Fruit fly (Drosophila melanogaster) whole organism, embryonic: ENCODE results near the gene Idh3b.
A peak's percentile ranks its signal among the peaks of the same experiment; 100 is the strongest.

Experiments used
- Bdp1 ChIP-seq: fragments of 200-800 bp; sonication (Bioruptor generic); optimal IDR thresholded peaks from 3 replicates; lab custom pipeline; 2016; ENCODE audit warnings: missing biosample characterization, missing genetic modification characterization
- Bgb ChIP-seq: fragments of 200-800 bp; sonication (Bioruptor generic); IDR thresholded peaks from 2 replicates; pipeline ENCODE4 v1.3.6; 2022; ENCODE audit warnings: missing biosample characterization, missing genetic modification characterization; ENCODE audit not compliant: partially characterized antibody
- CG10209 ChIP-seq: fragments of 200-800 bp; sonication (Bioruptor generic); optimal IDR thresholded peaks from 3 replicates; lab custom pipeline; 2017; ENCODE audit warnings: missing biosample characterization, mild to moderate bottlenecking, missing genetic modification characterization, missing genetic modification reagents
- CG11085 ChIP-seq: fragments of 200-800 bp; sonication (Bioruptor generic); IDR thresholded peaks from 2 replicates; pipeline ENCODE4 v1.3.6; 2022; ENCODE audit warnings: missing biosample characterization, missing genetic modification characterization
- CG11560 ChIP-seq: fragments of 200-800 bp; sonication (Bioruptor generic); IDR thresholded peaks from 3 replicates; pipeline ENCODE4 v1.3.6; 2022; ENCODE audit warnings: missing biosample characterization, missing genetic modification characterization
- CG11723 ChIP-seq: fragments of 200-800 bp; sonication (Bioruptor generic); optimal IDR thresholded peaks from 2 replicates; lab custom pipeline; 2017; ENCODE audit warnings: missing biosample characterization, mild to moderate bottlenecking, missing genetic modification characterization
- CG12104 ChIP-seq: fragments of 200-800 bp; sonication (Bioruptor generic); optimal IDR thresholded peaks from 3 replicates; lab custom pipeline; 2016; ENCODE audit warnings: missing biosample characterization, missing genetic modification characterization
- CG13894 ChIP-seq: fragments of 200-800 bp; sonication (Bioruptor generic); optimal IDR thresholded peaks from 3 replicates; lab custom pipeline; 2018; ENCODE audit warnings: missing biosample characterization, mild to moderate bottlenecking, missing genetic modification characterization, moderate library complexity
- CG15479 ChIP-seq: fragments of 200-800 bp; sonication (Bioruptor generic); optimal IDR thresholded peaks from 3 replicates; lab custom pipeline; 2019; ENCODE audit warnings: missing biosample characterization, mild to moderate bottlenecking, missing genetic modification characterization, moderate library complexity
- CG1603 ChIP-seq: fragments of 200-800 bp; sonication (Bioruptor generic); optimal IDR thresholded peaks from 2 replicates; lab custom pipeline; 2019; ENCODE audit warnings: missing biosample characterization, mild to moderate bottlenecking, missing genetic modification characterization, moderate library complexity
- CG16815 ChIP-seq: fragments of 200-800 bp; sonication (Bioruptor generic); optimal IDR thresholded peaks from 3 replicates; lab custom pipeline; 2017; ENCODE audit warnings: missing biosample characterization, mild to moderate bottlenecking, missing genetic modification characterization
- CG18764 ChIP-seq: fragments of 200-800 bp; sonication (Bioruptor generic); optimal IDR thresholded peaks from 3 replicates; lab custom pipeline; 2016; ENCODE audit warnings: missing biosample characterization, missing genetic modification characterization
- CG2116 ChIP-seq: fragments of 200-800 bp; sonication (Bioruptor generic); optimal IDR thresholded peaks from 3 replicates; lab custom pipeline; 2018; ENCODE audit warnings: missing biosample characterization, mild to moderate bottlenecking, missing genetic modification characterization
- CG2199 ChIP-seq: fragments of 200-800 bp; sonication (Bioruptor generic); IDR thresholded peaks from 3 replicates; pipeline ENCODE4 v1.3.6; 2022; ENCODE audit warnings: missing biosample characterization, missing genetic modification characterization
- CG30020 ChIP-seq: fragments of 200-800 bp; optimal IDR thresholded peaks from 2 replicates; lab custom pipeline; 2019; ENCODE audit warnings: missing biosample characterization, mild to moderate bottlenecking, missing genetic modification characterization, moderate library complexity
- CG42726 ChIP-seq: fragments of 200-800 bp; sonication (Bioruptor generic); IDR thresholded peaks from 2 replicates; pipeline ENCODE4 v1.3.6; 2022; ENCODE audit warnings: missing biosample characterization, missing genetic modification characterization; ENCODE audit not compliant: partially characterized antibody
- CG4282 ChIP-seq: fragments of 200-800 bp; sonication (Bioruptor generic); optimal IDR thresholded peaks from 2 replicates; lab custom pipeline; 2016; ENCODE audit warnings: missing biosample characterization, missing genetic modification characterization
- CG5245 ChIP-seq: fragments of 200-800 bp; sonication (Bioruptor generic); optimal IDR thresholded peaks from 3 replicates; lab custom pipeline; 2016; ENCODE audit warnings: missing biosample characterization, missing genetic modification characterization
- CG6689 ChIP-seq: fragments of 200-800 bp; sonication (Bioruptor generic); IDR thresholded peaks from 2 replicates; pipeline ENCODE4 v1.3.6; 2022; ENCODE audit warnings: missing biosample characterization, missing genetic modification characterization
- CG7745 ChIP-seq: fragments of 200-800 bp; sonication (Bioruptor generic); optimal IDR thresholded peaks from 2 replicates; lab custom pipeline; 2018; ENCODE audit warnings: missing biosample characterization, mild to moderate bottlenecking, missing genetic modification characterization, moderate library complexity
- CG7786 ChIP-seq: fragments of 200-800 bp; sonication (Bioruptor generic); optimal IDR thresholded peaks from 2 replicates; lab custom pipeline; 2016; ENCODE audit warnings: missing biosample characterization, missing genetic modification characterization
- CG8478 ChIP-seq: fragments of >200 bp; optimal IDR thresholded peaks from 2 replicates; lab custom pipeline; 2018
- CG8944 ChIP-seq: fragments of 200-800 bp; sonication (Bioruptor generic); optimal IDR thresholded peaks from 3 replicates; lab custom pipeline; 2016; ENCODE audit warnings: missing biosample characterization, missing genetic modification characterization
- CkIIα-i1 ChIP-seq: fragments of 200-800 bp; sonication (Bioruptor generic); IDR thresholded peaks from 2 replicates; pipeline ENCODE4 v1.3.6; 2022; ENCODE audit warnings: missing biosample characterization, missing genetic modification characterization
- Deaf1 ChIP-seq: fragments of 200-800 bp; optimal IDR thresholded peaks from 3 replicates; lab custom pipeline; 2019; ENCODE audit warnings: missing biosample characterization, mild to moderate bottlenecking, missing genetic modification characterization, moderate library complexity
- Doc3 ChIP-seq: fragments of 200-800 bp; sonication (Bioruptor generic); IDR thresholded peaks from 3 replicates; pipeline ENCODE4 v1.3.6; 2022; ENCODE audit warnings: missing biosample characterization, missing genetic modification characterization; ENCODE audit not compliant: partially characterized antibody
- Hr39 ChIP-seq: fragments of >200 bp; optimal IDR thresholded peaks from 2 replicates; lab custom pipeline; 2017
- Hr78 ChIP-seq, 2 experiments: fragments of 200-800 bp in 1 of 2; fragments of >200 bp in 1 of 2; sonication (Bioruptor generic) in 1 of 2; optimal IDR thresholded peaks; 2 replicates each; lab custom pipeline; 2017 to 2019; ENCODE audit warnings: missing biosample characterization in 2 of 2, missing genetic modification characterization in 2 of 2, mild to moderate bottlenecking in 1 of 2, moderate library complexity in 1 of 2
- Med ChIP-seq: fragments of 200-800 bp; sonication (Bioruptor generic); peaks from one replicate; lab custom pipeline; 2016; ENCODE audit warnings: missing biosample characterization, missing genetic modification characterization, mild to moderate bottlenecking, inconsistent platforms, moderate library complexity
- NK7.1 ChIP-seq: fragments of 200-800 bp; sonication (Bioruptor generic); optimal IDR thresholded peaks from 3 replicates; lab custom pipeline; 2016; ENCODE audit warnings: missing biosample characterization, missing genetic modification characterization
- Oaz ChIP-seq: fragments of 200-800 bp; sonication (Bioruptor generic); IDR thresholded peaks from 2 replicates; pipeline ENCODE4 v1.3.6; 2022; ENCODE audit warnings: missing biosample characterization, missing genetic modification characterization
- Side ChIP-seq: fragments of 200-800 bp; sonication (Bioruptor generic); optimal IDR thresholded peaks from 2 replicates; lab custom pipeline; 2016; ENCODE audit warnings: missing biosample characterization, missing genetic modification characterization
- TFAM ChIP-seq: fragments of 200-800 bp; sonication (Bioruptor generic); optimal IDR thresholded peaks from 2 replicates; lab custom pipeline; 2017; ENCODE audit warnings: missing biosample characterization, missing genetic modification characterization, inconsistent platforms
- Tbp ChIP-seq: fragments of >200 bp; optimal IDR thresholded peaks from 2 replicates; lab custom pipeline; 2018; ENCODE audit warnings: missing biosample characterization, missing genetic modification characterization
- Xbp1 ChIP-seq: fragments of 200-800 bp; sonication (Bioruptor generic); optimal IDR thresholded peaks from 3 replicates; lab custom pipeline; 2016; ENCODE audit warnings: missing biosample characterization, mild to moderate bottlenecking, missing genetic modification characterization
- amos ChIP-seq: fragments of 200-800 bp; sonication (Bioruptor generic); IDR thresholded peaks from 2 replicates; pipeline ENCODE4 v1.3.6; 2022; ENCODE audit warnings: missing biosample characterization, missing genetic modification characterization; ENCODE audit not compliant: partially characterized antibody
- ara ChIP-seq: fragments of 200-800 bp; sonication (Bioruptor generic); IDR thresholded peaks from 2 replicates; pipeline ENCODE4 v1.3.6; 2022; ENCODE audit warnings: missing biosample characterization, missing genetic modification characterization
- ash1 ChIP-seq: fragments of 200-800 bp; sonication (Bioruptor generic); optimal IDR thresholded peaks from 2 replicates; lab custom pipeline; 2018; ENCODE audit warnings: missing biosample characterization, mild to moderate bottlenecking, missing genetic modification characterization
- croc ChIP-seq: fragments of 200-800 bp; sonication (Bioruptor generic); conservative IDR thresholded peaks from 3 replicates; pipeline ENCODE4 v1.3.6; 2022; ENCODE audit warnings: missing biosample characterization, missing genetic modification characterization
- dan ChIP-seq: fragments of 200-800 bp; sonication (Bioruptor generic); IDR thresholded peaks from 2 replicates; pipeline ENCODE4 v1.3.6; 2022; ENCODE audit warnings: missing biosample characterization, missing genetic modification characterization
- dmrt11E ChIP-seq: fragments of 200-800 bp; sonication (Bioruptor generic); optimal IDR thresholded peaks from 3 replicates; lab custom pipeline; 2018; ENCODE audit warnings: missing biosample characterization, mild to moderate bottlenecking, missing genetic modification characterization, moderate library complexity
- gfzf ChIP-seq: fragments of 200-800 bp; sonication (Bioruptor generic); optimal IDR thresholded peaks from 2 replicates; lab custom pipeline; 2016; ENCODE audit warnings: missing biosample characterization, mild to moderate bottlenecking, missing genetic modification characterization, moderate library complexity
- gt ChIP-seq: fragments of 200-800 bp; sonication (Bioruptor generic); IDR thresholded peaks from 2 replicates; pipeline ENCODE4 v1.3.6; 2022; ENCODE audit warnings: missing biosample characterization, missing genetic modification characterization
- h ChIP-seq: fragments of >200 bp; optimal IDR thresholded peaks from 2 replicates; lab custom pipeline; 2017
- ham ChIP-seq: fragments of 200-800 bp; sonication (Bioruptor generic); IDR thresholded peaks from 2 replicates; pipeline ENCODE4 v1.3.6; 2022; ENCODE audit warnings: missing biosample characterization, missing genetic modification characterization
- hth ChIP-seq: fragments of >200 bp; optimal IDR thresholded peaks from 2 replicates; lab custom pipeline; 2017; ENCODE audit warnings: inconsistent platforms
- ind ChIP-seq: fragments of 200-800 bp; sonication (Bioruptor generic); optimal IDR thresholded peaks from 3 replicates; lab custom pipeline; 2016; ENCODE audit warnings: missing biosample characterization, missing genetic modification characterization
- lbe ChIP-seq: fragments of 200-800 bp; sonication (Bioruptor generic); optimal IDR thresholded peaks from 2 replicates; lab custom pipeline; 2016; ENCODE audit warnings: missing biosample characterization, mild to moderate bottlenecking, missing genetic modification characterization
- nerfin-1 ChIP-seq: fragments of 200-800 bp; sonication (Bioruptor generic); optimal IDR thresholded peaks from 3 replicates; lab custom pipeline; 2019; ENCODE audit warnings: missing biosample characterization, mild to moderate bottlenecking, missing genetic modification characterization, moderate library complexity
- pho ChIP-seq: fragments of 200-800 bp; sonication (Bioruptor generic); optimal IDR thresholded peaks from 2 replicates; lab custom pipeline; 2016; ENCODE audit warnings: missing biosample characterization, missing genetic modification characterization
- pros ChIP-seq: fragments of 200-800 bp; sonication (Bioruptor generic); optimal IDR thresholded peaks from 3 replicates; lab custom pipeline; 2019; ENCODE audit warnings: missing biosample characterization, mild to moderate bottlenecking, missing genetic modification characterization, moderate library complexity
- pzg ChIP-seq: fragments of 200-800 bp; sonication (Bioruptor generic); optimal IDR thresholded peaks from 3 replicates; lab custom pipeline; 2018; ENCODE audit warnings: missing biosample characterization, mild to moderate bottlenecking, missing genetic modification characterization, moderate library complexity
- tna ChIP-seq: fragments of 200-800 bp; sonication (Bioruptor generic); IDR thresholded peaks from 2 replicates; pipeline ENCODE4 v1.3.6; 2022; ENCODE audit warnings: missing biosample characterization, missing genetic modification characterization; ENCODE audit not compliant: partially characterized antibody

Gene Idh3b

DNA sequence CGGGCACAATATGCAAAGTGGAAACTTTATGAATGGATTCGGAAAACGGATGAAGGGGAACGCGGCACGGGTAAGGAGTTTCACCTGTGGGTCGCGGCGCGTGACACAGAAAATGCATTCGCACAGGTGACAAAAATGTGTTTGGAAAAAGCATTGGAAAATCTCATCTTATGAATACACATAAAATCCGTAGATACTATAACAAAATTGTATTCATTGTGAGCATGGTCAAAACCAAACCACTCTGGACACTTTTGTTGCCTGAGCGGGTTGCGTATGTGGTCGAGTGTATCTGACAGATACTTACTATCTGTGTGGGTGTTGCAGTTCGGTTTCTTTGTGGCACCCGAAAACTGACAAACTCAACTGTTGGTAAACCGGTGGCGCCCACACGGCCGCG is 20.3 kb upstream of the Idh3b start (continued):
- TF ChIP-seq CG6689 (GFP tag; lab: Robert Waterston, UW) (peak; percentile 62), CG2116 (GFP tag; lab: Kevin White, UChicago) (peak; percentile 9), CG4282 (GFP tag; lab: Kevin White, UChicago) (no peak), lbe (GFP tag; lab: Kevin White, UChicago) (no peak), NK7.1 (no peak), Side (GFP tag; lab: Kevin White, UChicago) (no peak), Deaf1 (tag; lab: Kevin White, UChicago) (no peak), CG7745 (tag; lab: Kevin White, UChicago) (no peak), Xbp1 (GFP tag; lab: Kevin White, UChicago) (peak; percentile 61), CG8478 (lab: Kevin White, UChicago) (no peak), tna (GFP tag; lab: Robert Waterston, UW) (no peak), CG1603 (tag; lab: Kevin White, UChicago) (no peak), CkIIα-i1 (GFP tag; lab: Robert Waterston, UW) (no peak), TFAM (no peak), CG2199 (GFP tag; lab: Robert Waterston, UW) (no peak), Bdp1 (peak; percentile 13), h (lab: Kevin White, UChicago) (no peak), hth (lab: Kevin White, UChicago) (no peak), pros (GFP tag; lab: Kevin White, UChicago) (peak; percentile 4), ash1 (GFP tag; lab: Kevin White, UChicago) (no peak), CG11085 (GFP tag; lab: Robert Waterston, UW) (0 out of 2 replicates have a peak, but pooled peaks have one; percentile 10), gfzf (GFP tag; lab: Kevin White, UChicago) (no peak), Bgb (GFP tag; lab: Robert Waterston, UW) (no peak), Hr78 (GFP tag; optimal IDR thresholded peaks at IDR 0.05; lab: Kevin White, UChicago) (peak in 1 of 2 experiments; percentile 62), Doc3 (GFP tag; lab: Robert Waterston, UW) (no peak), CG11560 (tag; lab: Robert Waterston, UW) (no peak), CG8944 (peak; percentile 10), ham (no peak), CG42726 (no peak), CG11723 (no peak), dmrt11E (peak; percentile 11), Oaz (GFP tag; lab: Robert Waterston, UW) (no peak), ara (GFP tag; lab: Robert Waterston, UW) (peak; percentile 60), CG10209 (peak; percentile 4), CG16815 (no peak), Med (GFP tag; lab: Kevin White, UChicago) (peak; percentile 79), Tbp (GFP tag; lab: Kevin White, UChicago) (no peak), nerfin-1 (tag; lab: Kevin White, UChicago) (no peak), CG18764 (GFP tag; lab: Kevin White, UChicago) (no peak), CG7786 (GFP tag; lab: Kevin White, UChicago) (no peak), dan (GFP tag; lab: Robert Waterston, UW) (no peak), CG12104 (GFP tag; lab: Kevin White, UChicago) (no peak), CG30020 (no peak), pzg (GFP tag; lab: Kevin White, UChicago) (no peak), croc (no peak; the same call in 2 of the 3 replicates), ind (GFP tag; lab: Kevin White, UChicago) (peak; percentile 30), gt (GFP tag; lab: Robert Waterston, UW) (no peak), CG13894 (no peak), CG5245 (GFP tag; lab: Kevin White, UChicago) (peak; percentile 15), CG15479 (GFP tag; lab: Kevin White, UChicago) (no peak), amos (no peak), pho (GFP tag; lab: Kevin White, UChicago) (no peak), Hr39 (lab: Kevin White, UChicago) (no peak)
